Fruit fly (Drosophila melanogaster): ENCODE measurements around the gene CG12395.

Gene CG12395

dm6 chrX:16102338-16103218 is 39.9 kb upstream of the CG12395 start (continued):
- peak; percentile 26 for TF ChIP-seq CG32006 (GFP tag; optimal IDR thresholded peaks at IDR 0.05)
- TF ChIP-seq CG31627 (GFP tag; optimal IDR thresholded peaks at IDR 0.05): peak; percentile 71
- no peak for TF ChIP-seq Gug (GFP tag; IDR thresholded peaks at IDR 0.05)
- TF ChIP-seq Sox15 (GFP tag; optimal IDR thresholded peaks at IDR 0.05): peak; percentile 43
- TF ChIP-seq Ets96B (tag; optimal IDR thresholded peaks at IDR 0.05): no peak
- no peak for TF ChIP-seq Hr4 (GFP tag; optimal IDR thresholded peaks at IDR 0.05)
- no peak for TF ChIP-seq CG6854 (GFP tag; optimal IDR thresholded peaks at IDR 0.05)
- TF ChIP-seq Blimp-1 (GFP tag; optimal IDR thresholded peaks at IDR 0.05): no peak
- no peak for TF ChIP-seq eg (GFP tag; IDR thresholded peaks at IDR 0.05)
- TF ChIP-seq CG11902 (GFP tag; optimal IDR thresholded peaks at IDR 0.05): peak; percentile 46
- TF ChIP-seq Sox14 (GFP tag; optimal IDR thresholded peaks at IDR 0.05): peak; percentile 41
- peak; percentile 35 for TF ChIP-seq CG8319 (GFP tag; optimal IDR thresholded peaks at IDR 0.05)
- peak; percentile 52 for TF ChIP-seq CG34406 (GFP tag; optimal IDR thresholded peaks at IDR 0.05)
- TF ChIP-seq CG8632 (GFP tag; optimal IDR thresholded peaks at IDR 0.05): peak; percentile 55
- TF ChIP-seq CG11294 (GFP tag; IDR thresholded peaks at IDR 0.05): no peak
- TF ChIP-seq CG6163 (GFP tag; IDR thresholded peaks at IDR 0.05): no peak
- peak; percentile 58 for TF ChIP-seq pdm3 (GFP tag; optimal IDR thresholded peaks at IDR 0.05)
- TF ChIP-seq Lpt (GFP tag; optimal IDR thresholded peaks at IDR 0.05): peak; percentile 4
- TF ChIP-seq dac (GFP tag; optimal IDR thresholded peaks at IDR 0.05): no peak
- TF ChIP-seq acj6 (GFP tag; optimal IDR thresholded peaks at IDR 0.05): peak; percentile 60
- peak; percentile 75 for TF ChIP-seq Smox (GFP tag; optimal IDR thresholded peaks at IDR 0.05)
- no peak for TF ChIP-seq CG16779 (tag; optimal IDR thresholded peaks at IDR 0.05)
- TF ChIP-seq esn (GFP tag; optimal IDR thresholded peaks at IDR 0.05): peak; percentile 79
- TF ChIP-seq topi (GFP tag; optimal IDR thresholded peaks at IDR 0.05): peak; percentile 82
- TF ChIP-seq fkh (GFP tag; optimal IDR thresholded peaks at IDR 0.05): peak; percentile 16
- peak in 1 of 2 experiments; percentile 30 for TF ChIP-seq ss (GFP tag; optimal IDR thresholded peaks at IDR 0.05)
- peak; percentile 73 for TF ChIP-seq Hr39 (GFP tag; optimal IDR thresholded peaks at IDR 0.05)
- peak; percentile 59 for TF ChIP-seq Eip75B (GFP tag; optimal IDR thresholded peaks at IDR 0.05)
- no peak for TF ChIP-seq Hr38 (GFP tag; optimal IDR thresholded peaks at IDR 0.05)
- no peak for TF ChIP-seq spab (GFP tag; optimal IDR thresholded peaks at IDR 0.05)
- no peak for TF ChIP-seq CG8119 (GFP tag; IDR thresholded peaks at IDR 0.05)
- TF ChIP-seq CG6276 (GFP tag; optimal IDR thresholded peaks at IDR 0.05): no peak
- peak; percentile 91 for TF ChIP-seq svp (GFP tag)

- TF ChIP-seq cyc (GFP tag; optimal IDR thresholded peaks at IDR 0.05): no peak
- TF ChIP-seq Blimp-1 (GFP tag; optimal IDR thresholded peaks at IDR 0.05): no peak
- TF ChIP-seq CG8632 (GFP tag; optimal IDR thresholded peaks at IDR 0.05): no peak
- no peak for TF ChIP-seq CG6276 (GFP tag; optimal IDR thresholded peaks at IDR 0.05)
These were observed 38.1 kb upstream of the CG12395 start for dm6 chrX:16100726-16101351.

dm6 chrX:16096488-16096887 is 33.8 kb upstream of the CG12395 start:
- 0 out of 3 replicates have a peak, but pooled peaks have one; percentile 16 for TF ChIP-seq eg (GFP tag; IDR thresholded peaks at IDR 0.05)
- no peak for TF ChIP-seq CG11902 (GFP tag; optimal IDR thresholded peaks at IDR 0.05)
- TF ChIP-seq fkh (GFP tag; optimal IDR thresholded peaks at IDR 0.05): peak; percentile 75
- TF ChIP-seq Sox14 (GFP tag; optimal IDR thresholded peaks at IDR 0.05): peak; percentile 80
- TF ChIP-seq Eip78C (GFP tag): peak; percentile 68

Data from whole organism, prepupa.